Fruit fly (Drosophila melanogaster): Measurements from ENCODE around the gene Usp2.

Usp2 gene

dm6 chrX:22455509-22456179 is at the start of gene Usp2:
Gene Usp2, plus strand, starts transcription at chrX:22455803.
- TF ChIP-seq noc (tag; optimal IDR thresholded peaks at IDR 0.05): no peak

- no peak for TF ChIP-seq noc (tag; optimal IDR thresholded peaks at IDR 0.05)
Measured at dm6 chrX:22443046-22443445, 12.6 kb upstream of the Usp2 start.

dm6 chrX:22443518-22443917 is 12.1 kb upstream of the Usp2 start:
- no peak for TF ChIP-seq noc (tag; optimal IDR thresholded peaks at IDR 0.05)

- no peak for TF ChIP-seq noc (tag; optimal IDR thresholded peaks at IDR 0.05)
Measured at dm6 chrX:22443954-22444910, 11.4 kb upstream of the Usp2 start, which contains the start of gene CG14621. Gene CG14621, plus strand, starts transcription at chrX:22444227.

- peak; percentile 50 for TF ChIP-seq noc (tag; optimal IDR thresholded peaks at IDR 0.05)
Measured at dm6 chrX:22449191-22449787, 6.3 kb upstream of the Usp2 start, which contains the start of the genes CG14615 and tilB. Gene CG14615, minus strand, starts transcription at chrX:22449491. Gene tilB, plus strand, starts transcription at chrX:22449737.

- TF ChIP-seq noc (tag; optimal IDR thresholded peaks at IDR 0.05): no peak
Measured at dm6 chrX:22455023-22455422, 580 bp upstream of the Usp2 start, which contains the start of gene wap. Gene wap, minus strand, starts transcription at chrX:22455422.

dm6 chrX:22456180-22456948 is 761 bp downstream of the Usp2 start:
- peak; percentile 58 for TF ChIP-seq noc (tag; optimal IDR thresholded peaks at IDR 0.05)

dm6 chrX:22461218-22461760 is 5.7 kb downstream of the Usp2 start:
- no peak for TF ChIP-seq noc (tag; optimal IDR thresholded peaks at IDR 0.05)

- no peak for TF ChIP-seq noc (tag; optimal IDR thresholded peaks at IDR 0.05)
Measured at dm6 chrX:22471819-22472218, 16.2 kb downstream of the Usp2 start, which contains the start of gene CG14613. Gene CG14613, minus strand, starts transcription at chrX:22472021.

- no peak for TF ChIP-seq noc (tag; optimal IDR thresholded peaks at IDR 0.05)
Measured at dm6 chrX:22473520-22473919, 17.9 kb downstream of the Usp2 start, which contains the start of gene CG14618. Gene CG14618, plus strand, starts transcription at chrX:22473698.

dm6 chrX:22474881-22475280 is 19.3 kb downstream of the Usp2 start:
- TF ChIP-seq noc (tag; optimal IDR thresholded peaks at IDR 0.05): no peak

- peak; percentile 44 for TF ChIP-seq noc (tag; optimal IDR thresholded peaks at IDR 0.05)
Measured at dm6 chrX:22477689-22478590, 22.3 kb downstream of the Usp2 start.

dm6 chrX:22479207-22479820 is 23.7 kb downstream of the Usp2 start:
- TF ChIP-seq noc (tag; optimal IDR thresholded peaks at IDR 0.05): no peak
